Worm (Caenorhabditis elegans) whole organism, mixed stage, embryonic: ENCODE results near the gene T05C1.5.

Experiments used
- blmp-1 ChIP-seq: fragments of 150-350 bp; optimal IDR thresholded peaks from 2 replicates; lab custom pipeline; 2014; ENCODE audit warnings: missing biosample characterization, missing genetic modification characterization
- ces-1 ChIP-seq: fragments of 150-350 bp; optimal IDR thresholded peaks from 2 replicates; lab custom pipeline; 2014; ENCODE audit warnings: missing biosample characterization, missing genetic modification reagents, missing genetic modification characterization
- elt-1 ChIP-seq: sonication (generic microtip); optimal IDR thresholded peaks from 2 replicates; lab custom pipeline; 2017; ENCODE audit warnings: missing genetic modification characterization, mild to moderate bottlenecking, missing compliant biosample characterization, antibody characterized with exemption, moderate library complexity, borderline replicate concordance; ENCODE audit not compliant: insufficient read depth
- elt-3 ChIP-seq: fragments of 150-350 bp; optimal IDR thresholded peaks from 2 replicates; lab custom pipeline; 2014; ENCODE audit warnings: missing biosample characterization, missing genetic modification characterization
- ham-2 ChIP-seq: fragments of 200-800 bp; sonication (Bioruptor generic); optimal IDR thresholded peaks from 2 replicates; lab custom pipeline; 2018; ENCODE audit warnings: mild to moderate bottlenecking, missing genetic modification characterization, missing compliant biosample characterization
- nhr-12 ChIP-seq: fragments of 150-350 bp; optimal IDR thresholded peaks from 2 replicates; lab custom pipeline; 2014; ENCODE audit warnings: missing biosample characterization, missing genetic modification characterization
- nhr-237 ChIP-seq: fragments of 150-350 bp; optimal IDR thresholded peaks from 2 replicates; lab custom pipeline; 2014; ENCODE audit warnings: missing biosample characterization, missing genetic modification characterization
- nhr-28 ChIP-seq: fragments of 150-350 bp; optimal IDR thresholded peaks from 2 replicates; lab custom pipeline; 2014; ENCODE audit warnings: missing biosample characterization, missing genetic modification characterization
- pha-4 ChIP-seq: fragments of 150-350 bp; optimal IDR thresholded peaks from 2 replicates; lab custom pipeline; 2018; ENCODE audit warnings: missing biosample characterization, missing genetic modification reagents, missing genetic modification characterization
- snpc-4 ChIP-seq: fragments of 150-350 bp; optimal IDR thresholded peaks from 2 replicates; lab custom pipeline; 2014; ENCODE audit warnings: missing biosample characterization, missing genetic modification characterization
- unc-62 ChIP-seq: fragments of 150-350 bp; optimal IDR thresholded peaks from 2 replicates; lab custom pipeline; 2014; ENCODE audit warnings: missing biosample characterization, missing genetic modification reagents, missing genetic modification characterization
- ztf-11 ChIP-seq: fragments of 150-350 bp; optimal IDR thresholded peaks from 2 replicates; lab custom pipeline; 2014; ENCODE audit warnings: missing biosample characterization, missing genetic modification characterization

DNA sequence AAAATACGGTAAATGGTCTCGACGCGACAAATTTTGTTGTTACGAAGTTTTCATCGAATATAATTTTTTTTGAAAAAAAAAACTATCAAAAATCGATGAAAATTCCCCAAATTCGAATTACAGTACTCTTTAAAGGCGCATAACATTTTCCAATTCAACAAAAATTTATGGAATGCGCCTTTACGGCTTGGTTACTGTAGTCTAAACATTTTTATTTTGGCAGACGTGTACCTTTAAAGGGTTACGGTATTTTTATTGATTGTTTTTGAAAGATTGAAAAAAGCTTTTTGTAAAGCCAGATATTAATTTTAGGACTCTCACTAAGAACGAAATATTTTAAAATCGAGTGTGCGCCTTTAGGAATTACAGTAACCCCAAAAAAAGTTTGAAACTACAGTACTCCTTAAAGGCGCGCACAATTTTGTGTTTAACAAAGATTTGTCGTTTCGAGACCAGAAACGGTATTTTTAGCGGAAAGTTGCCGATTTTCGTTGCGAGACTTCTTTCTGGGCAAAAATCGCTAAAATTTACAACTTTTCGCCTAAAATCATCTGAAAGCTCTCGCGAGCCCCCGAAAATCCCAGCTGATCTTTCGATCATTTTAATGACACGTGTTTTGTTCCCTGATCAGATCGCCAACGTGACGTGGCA lies 16.5 kb downstream of the T05C1.5 start:
- no peak for TF ChIP-seq ham-2 (GFP tag; lab: Kevin White, UChicago)
- TF ChIP-seq elt-3 (tag; lab: Kevin White, UChicago) = no peak
- TF ChIP-seq nhr-237 (tag; lab: Kevin White, UChicago) = no peak
- TF ChIP-seq elt-1 (tag; lab: Kevin White, UChicago) = no peak
- no peak for TF ChIP-seq pha-4 (tag; lab: Kevin White, UChicago)
- no peak for TF ChIP-seq blmp-1 (tag; lab: Kevin White, UChicago)
- TF ChIP-seq nhr-28 = no peak
- no peak for TF ChIP-seq nhr-12 (tag; lab: Kevin White, UChicago)
- no peak for TF ChIP-seq ztf-11 (tag; lab: Kevin White, UChicago)
- TF ChIP-seq snpc-4 (tag; lab: Kevin White, UChicago) = no peak
- TF ChIP-seq unc-62 (GFP tag; lab: Kevin White, UChicago) = no peak
- no peak for TF ChIP-seq ces-1 (GFP tag; lab: Kevin White, UChicago)
